Fruit fly (Drosophila melanogaster): ENCODE measurements around the gene Caf1-180.

Gene Caf1-180

dm6 chrX:8573744-8574484, 32.2 kb downstream of the Caf1-180 start, which contains the start of gene CG12065 (continued):
- no peak for TF ChIP-seq Side (GFP tag; optimal IDR thresholded peaks at IDR 0.05)
- TF ChIP-seq Ets97D (GFP tag; optimal IDR thresholded peaks at IDR 0.05), result no peak
- peak; percentile 69 for TF ChIP-seq CG6813 (GFP tag; optimal IDR thresholded peaks at IDR 0.05)
- peak; percentile 49 for TF ChIP-seq grau (tag; optimal IDR thresholded peaks at IDR 0.05)
- TF ChIP-seq lola (GFP tag; optimal IDR thresholded peaks at IDR 0.05), result peak in 1 of 3 experiments; percentile 44
- peak; percentile 10 for TF ChIP-seq bcd (GFP tag; optimal IDR thresholded peaks at IDR 0.05)
- no peak for TF ChIP-seq wek (GFP tag; optimal IDR thresholded peaks at IDR 0.05)
- no peak for TF ChIP-seq trh (GFP tag; optimal IDR thresholded peaks at IDR 0.05)
- TF ChIP-seq pita (GFP tag; optimal IDR thresholded peaks at IDR 0.05), result peak; percentile 42
- TF ChIP-seq abd-A (tag; optimal IDR thresholded peaks at IDR 0.05), result peak; percentile 11
- peak; percentile 90 for TF ChIP-seq Lhr (GFP tag; optimal IDR thresholded peaks at IDR 0.05)
- peak; percentile 73 for TF ChIP-seq fd3F (GFP tag; optimal IDR thresholded peaks at IDR 0.05)
- TF ChIP-seq z (GFP tag; IDR thresholded peaks at IDR 0.05), result no peak
- peak; percentile 27 for TF ChIP-seq dmrt99B (tag; optimal IDR thresholded peaks at IDR 0.05)
- no peak for TF ChIP-seq Hsf (GFP tag; optimal IDR thresholded peaks at IDR 0.05)
- TF ChIP-seq CG10366 (GFP tag; IDR thresholded peaks at IDR 0.05), result peak; percentile 52; the same call in 1 of the 2 replicates
- 0 out of 2 replicates have a peak, but pooled peaks have one; percentile 20 for TF ChIP-seq CG42726 (GFP tag; IDR thresholded peaks at IDR 0.05; ENCODE audit: partially characterized antibody)
- TF ChIP-seq CG7928 (GFP tag; optimal IDR thresholded peaks at IDR 0.05), result no peak
- no peak for TF ChIP-seq dpn (GFP tag; optimal IDR thresholded peaks at IDR 0.05)
- 0 out of 2 replicates have a peak, but pooled peaks have one; percentile 6 for TF ChIP-seq Xrp1 (GFP tag; IDR thresholded peaks at IDR 0.05)
- TF ChIP-seq CG10147 (GFP tag; optimal IDR thresholded peaks at IDR 0.05), result no peak
- TF ChIP-seq nom (GFP tag; optimal IDR thresholded peaks at IDR 0.05), result peak; percentile 43
- TF ChIP-seq peb (GFP tag; IDR thresholded peaks at IDR 0.05), result no peak
- no peak for TF ChIP-seq tx (GFP tag; optimal IDR thresholded peaks at IDR 0.05)
- TF ChIP-seq Bteb2 (GFP tag; optimal IDR thresholded peaks at IDR 0.05), result no peak
- TF ChIP-seq klu (GFP tag; IDR thresholded peaks at IDR 0.05), result no peak
- TF ChIP-seq CG9215 (GFP tag; IDR thresholded peaks at IDR 0.05), result no peak
- TF ChIP-seq CG3847 (GFP tag; IDR thresholded peaks at IDR 0.05), result peak; percentile 60
- TF ChIP-seq bsh (GFP tag; optimal IDR thresholded peaks at IDR 0.05), result peak in 1 of 2 experiments; percentile 84
- TF ChIP-seq Ets65A (GFP tag), result no peak
- TF ChIP-seq sens (GFP tag), result no peak
- TF ChIP-seq Lim3 (GFP tag; IDR thresholded peaks at IDR 0.05), result no peak
- no peak for TF ChIP-seq kay (GFP tag; optimal IDR thresholded peaks at IDR 0.05)
- no peak for TF ChIP-seq lmd (GFP tag; IDR thresholded peaks at IDR 0.05)
- TF ChIP-seq Dip2 (GFP tag; IDR thresholded peaks at IDR 0.05), result no peak
- peak; percentile 45 for TF ChIP-seq lab (GFP tag; optimal IDR thresholded peaks at IDR 0.05)
- no peak for TF ChIP-seq tio (GFP tag; optimal IDR thresholded peaks at IDR 0.05)
- TF ChIP-seq CG2712 (tag; optimal IDR thresholded peaks at IDR 0.05), result peak; percentile 39
- no peak for TF ChIP-seq CG4617 (GFP tag; optimal IDR thresholded peaks at IDR 0.05; ENCODE audit: borderline replicate concordance)
- no peak for TF ChIP-seq CG7963 (GFP tag; IDR thresholded peaks at IDR 0.05; ENCODE audit: partially characterized antibody)
- TF ChIP-seq CG12104 (GFP tag; optimal IDR thresholded peaks at IDR 0.05), result peak; percentile 42
- TF ChIP-seq Chrac-16 (GFP tag; optimal IDR thresholded peaks at IDR 0.05), result no peak
- TF ChIP-seq Fer3 (tag; optimal IDR thresholded peaks at IDR 0.05), result peak; percentile 73
- no peak for TF ChIP-seq ken (GFP tag; IDR thresholded peaks at IDR 0.05)
- TF ChIP-seq mld (GFP tag; IDR thresholded peaks at IDR 0.05; ENCODE audit: partially characterized antibody), result no peak
- peak; percentile 17 for TF ChIP-seq CG17829 (tag; optimal IDR thresholded peaks at IDR 0.05)
- peak; percentile 84 for TF ChIP-seq CG11504 (tag; optimal IDR thresholded peaks at IDR 0.05)
- TF ChIP-seq CG4424 (GFP tag; optimal IDR thresholded peaks at IDR 0.05), result no peak
